Worm (Caenorhabditis elegans): Measurements from ENCODE around the gene F39G3.5.

F39G3.5 gene

ce11 chrV:4686680-4687470 lies 35.5 kb upstream of the F39G3.5 start, which contains the start of gene taf-10:
Gene taf-10, plus strand, starts transcription at chrV:4687103.
- TF ChIP-seq elt-3 (tag; optimal IDR thresholded peaks at IDR 0.05) (no peak), fkh-10 (GFP tag; optimal IDR thresholded peaks at IDR 0.05) (no peak), nhr-25 (tag; optimal IDR thresholded peaks at IDR 0.05) (peak; percentile 23), mml-1 (tag; optimal IDR thresholded peaks at IDR 0.05) (no peak), ceh-16 (tag; optimal IDR thresholded peaks at IDR 0.05) (no peak), pha-4 (tag; optimal IDR thresholded peaks at IDR 0.05) (peak; percentile 72), daf-12 (tag; optimal IDR thresholded peaks at IDR 0.05) (no peak), R02D3.7 (tag; optimal IDR thresholded peaks at IDR 0.05) (no peak), nhr-28 (tag; optimal IDR thresholded peaks at IDR 0.05) (no peak), tbx-2 (tag; optimal IDR thresholded peaks at IDR 0.05) (no peak), lsy-12 (tag; optimal IDR thresholded peaks at IDR 0.05) (no peak), nhr-12 (tag; optimal IDR thresholded peaks at IDR 0.05) (no peak), ceh-9 (tag; optimal IDR thresholded peaks at IDR 0.05) (no peak), nhr-76 (tag; optimal IDR thresholded peaks at IDR 0.05) (no peak), nhr-77 (tag; optimal IDR thresholded peaks at IDR 0.05) (no peak), nhr-11 (tag; optimal IDR thresholded peaks at IDR 0.05) (no peak), nhr-23 (tag; optimal IDR thresholded peaks at IDR 0.05) (peak; percentile 72), skn-1 (tag; optimal IDR thresholded peaks at IDR 0.05) (no peak), elt-1 (tag; optimal IDR thresholded peaks at IDR 0.05) (no peak), aly-2 (tag; optimal IDR thresholded peaks at IDR 0.05) (no peak), unc-62 (GFP tag; optimal IDR thresholded peaks at IDR 0.05) (no peak), eor-1 (tag; optimal IDR thresholded peaks at IDR 0.05) (no peak), ZK546.5 (tag; optimal IDR thresholded peaks at IDR 0.05) (no peak), ztf-4 (tag; optimal IDR thresholded peaks at IDR 0.05) (no peak), fos-1 (tag; optimal IDR thresholded peaks at IDR 0.05) (no peak), hmg-11 (tag; optimal IDR thresholded peaks at IDR 0.05) (peak; percentile 71), nhr-237 (tag; optimal IDR thresholded peaks at IDR 0.05) (no peak), nhr-43 (tag; optimal IDR thresholded peaks at IDR 0.05; ENCODE audit: poor library complexity, severe bottlenecking) (peak; percentile 54), egl-5 (tag; optimal IDR thresholded peaks at IDR 0.05) (no peak), ztf-11 (tag; optimal IDR thresholded peaks at IDR 0.05) (no peak), sea-2 (GFP tag; optimal IDR thresholded peaks at IDR 0.05) (no peak), mdl-1 (tag; optimal IDR thresholded peaks at IDR 0.05) (peak; percentile 71), snpc-4 (tag; optimal IDR thresholded peaks at IDR 0.05) (no peak), fkh-2 (tag; optimal IDR thresholded peaks at IDR 0.05) (no peak), elt-2 (tag; optimal IDR thresholded peaks at IDR 0.05) (peak; percentile 25), ama-1 (optimal IDR thresholded peaks at IDR 0.05) (no peak), egl-27 (tag; optimal IDR thresholded peaks at IDR 0.05) (no peak), lin-15B (tag; optimal IDR thresholded peaks at IDR 0.05) (peak; percentile 13), zag-1 (tag; optimal IDR thresholded peaks at IDR 0.05) (no peak), pqm-1 (tag; optimal IDR thresholded peaks at IDR 0.05) (no peak), lin-39 (tag; optimal IDR thresholded peaks at IDR 0.05) (peak; percentile 53), nfya-1 (tag; optimal IDR thresholded peaks at IDR 0.05; ENCODE audit: insufficient read depth) (peak; percentile 77), nhr-67 (tag; optimal IDR thresholded peaks at IDR 0.05) (no peak), jun-1 (tag; optimal IDR thresholded peaks at IDR 0.05) (no peak), unc-39 (tag; optimal IDR thresholded peaks at IDR 0.05) (no peak), ceh-82 (tag; optimal IDR thresholded peaks at IDR 0.05) (no peak), ceh-28 (tag; optimal IDR thresholded peaks at IDR 0.05) (no peak)

Measured in whole organism, L3 larva.